Worm (Caenorhabditis elegans) whole organism, young adult: ENCODE data around the gene mpz-3.

ENCODE experiments used
- B0019.2 ChIP-seq: fragments of 200-800 bp; sonication (Bioruptor generic); conservative IDR thresholded peaks from 2 replicates; pipeline ENCODE4 v1.3.6; 2022; ENCODE audit warnings: missing genetic modification reagents, missing genetic modification characterization, missing compliant biosample characterization
- B0261.1 ChIP-seq: sonication (generic microtip); optimal IDR thresholded peaks from 2 replicates; lab custom pipeline; 2016; ENCODE audit warnings: mild to moderate bottlenecking, missing genetic modification characterization, moderate library complexity, missing compliant biosample characterization
- C06A6.2 ChIP-seq: fragments of 200-800 bp; sonication (Bioruptor generic); conservative IDR thresholded peaks from 2 replicates; pipeline ENCODE4 v1.3.6; 2022; ENCODE audit warnings: missing genetic modification characterization, missing compliant biosample characterization
- C17E4.6 ChIP-seq: fragments of 200-800 bp; sonication (Bioruptor generic); IDR thresholded peaks from 2 replicates; pipeline ENCODE4 v1.3.6; 2022; ENCODE audit warnings: missing genetic modification reagents, missing genetic modification characterization, missing compliant biosample characterization
- F10E7.11 ChIP-seq: sonication (generic microtip); optimal IDR thresholded peaks from 2 replicates; lab custom pipeline; 2017; ENCODE audit warnings: mild to moderate bottlenecking, missing genetic modification characterization, moderate library complexity, missing compliant biosample characterization
- F22D6.2 ChIP-seq: sonication (generic microtip); optimal IDR thresholded peaks from 2 replicates; lab custom pipeline; 2016; ENCODE audit warnings: mild to moderate bottlenecking, missing genetic modification characterization, missing compliant biosample characterization
- F23B12.7 ChIP-seq: sonication (generic microtip); optimal IDR thresholded peaks from 2 replicates; lab custom pipeline; 2017; ENCODE audit warnings: missing genetic modification characterization, mild to moderate bottlenecking, missing compliant biosample characterization, antibody characterized with exemption, moderate library complexity; ENCODE audit not compliant: insufficient read depth
- F55B11.4 ChIP-seq: sonication (generic microtip); optimal IDR thresholded peaks from 2 replicates; lab custom pipeline; 2016; ENCODE audit warnings: missing compliant biosample characterization, missing genetic modification characterization, borderline replicate concordance; ENCODE audit not compliant: insufficient read depth
- T07F8.4 ChIP-seq: sonication (generic microtip); optimal IDR thresholded peaks from 2 replicates; lab custom pipeline; 2016; ENCODE audit warnings: mild to moderate bottlenecking, missing genetic modification characterization, moderate library complexity, missing compliant biosample characterization
- Y56A3A.18 ChIP-seq: fragments of 200-800 bp; sonication (Bioruptor generic); IDR thresholded peaks from 2 replicates; pipeline ENCODE4 v1.3.6; 2022; ENCODE audit warnings: missing genetic modification reagents, missing genetic modification characterization, missing compliant biosample characterization
- ama-1 ChIP-seq, 3 experiments: fragments of 150-350 bp in 1 of 3; sonication (generic microtip) in 2 of 3; optimal IDR thresholded peaks; 2 replicates each; lab custom pipeline; 2014 to 2018; ENCODE audit warnings: missing biosample characterization in 2 of 3, missing genetic modification characterization in 2 of 3, missing genetic modification reagents in 2 of 3
- aptf-2 ChIP-seq: fragments of 200-800 bp; sonication (Bioruptor generic); conservative IDR thresholded peaks from 2 replicates; pipeline ENCODE4 v1.3.6; 2022; ENCODE audit warnings: missing genetic modification reagents, missing genetic modification characterization, missing compliant biosample characterization
- atf-7 ChIP-seq: sonication (generic microtip); optimal IDR thresholded peaks from 2 replicates; lab custom pipeline; 2017; ENCODE audit warnings: mild to moderate bottlenecking, missing genetic modification characterization, missing compliant biosample characterization
- ceh-40 ChIP-seq: fragments of 200-800 bp; sonication (Bioruptor generic); IDR thresholded peaks from 2 replicates; pipeline ENCODE4 v1.3.6; 2022; ENCODE audit warnings: missing genetic modification characterization, missing compliant biosample characterization
- chd-7 ChIP-seq: sonication (generic microtip); optimal IDR thresholded peaks from 2 replicates; lab custom pipeline; 2016; ENCODE audit warnings: mild to moderate bottlenecking, missing genetic modification characterization, moderate library complexity, missing compliant biosample characterization
- dpl-1 ChIP-seq: fragments of 150-350 bp; optimal IDR thresholded peaks from 2 replicates; lab custom pipeline; 2014; ENCODE audit warnings: missing biosample characterization, missing genetic modification reagents, missing genetic modification characterization
- efl-1 ChIP-seq: fragments of 150-350 bp; optimal IDR thresholded peaks from 2 replicates; lab custom pipeline; 2014; ENCODE audit warnings: missing biosample characterization, missing genetic modification reagents, missing genetic modification characterization
- egl-18 ChIP-seq: fragments of 200-800 bp; sonication (Bioruptor generic); IDR thresholded peaks from 2 replicates; pipeline ENCODE4 v1.3.6; 2022; ENCODE audit warnings: missing genetic modification reagents, missing genetic modification characterization, missing compliant biosample characterization
- egrh-3 ChIP-seq: fragments of 200-800 bp; sonication (Bioruptor generic); IDR thresholded peaks from 2 replicates; pipeline ENCODE4 v1.3.6; 2022; ENCODE audit warnings: missing genetic modification reagents, missing genetic modification characterization, missing compliant biosample characterization
- ets-4 ChIP-seq: fragments of 200-800 bp; sonication (Bioruptor generic); optimal IDR thresholded peaks from 2 replicates; lab custom pipeline; 2018; ENCODE audit warnings: mild to moderate bottlenecking, missing genetic modification characterization, missing compliant biosample characterization
- hlh-12 ChIP-seq: sonication (generic microtip); optimal IDR thresholded peaks from 2 replicates; lab custom pipeline; 2016; ENCODE audit warnings: missing genetic modification characterization, missing compliant biosample characterization
- hrde-1 ChIP-seq: sonication (generic microtip); optimal IDR thresholded peaks from 2 replicates; lab custom pipeline; 2016; ENCODE audit warnings: missing genetic modification characterization, mild to moderate bottlenecking, missing compliant biosample characterization, moderate library complexity, missing genotype, missing genetic modification reagents, borderline replicate concordance
- lag-1 ChIP-seq: fragments of 200-800 bp; sonication (Bioruptor generic); IDR thresholded peaks from 2 replicates; pipeline ENCODE4 v1.3.6; 2022; ENCODE audit warnings: missing genetic modification reagents, missing genetic modification characterization, missing compliant biosample characterization
- let-607 ChIP-seq, 2 experiments: fragments of 200-800 bp in 1 of 2; sonication (Bioruptor generic) in 1 of 2; sonication (generic microtip) in 1 of 2; optimal IDR thresholded peaks; 2 replicates each; lab custom pipeline; 2016 to 2018; ENCODE audit warnings: mild to moderate bottlenecking in 2 of 2, missing compliant biosample characterization in 2 of 2, missing genetic modification characterization in 2 of 2, moderate library complexity in 2 of 2, missing genotype in 1 of 2
- lsy-27 ChIP-seq: sonication (generic microtip); optimal IDR thresholded peaks from 2 replicates; lab custom pipeline; 2017; ENCODE audit warnings: missing genetic modification characterization, mild to moderate bottlenecking, missing compliant biosample characterization, antibody characterized with exemption, missing genotype, borderline replicate concordance; ENCODE audit not compliant: insufficient read depth
- madf-8 ChIP-seq: fragments of 200-800 bp; sonication (Bioruptor generic); conservative IDR thresholded peaks from 2 replicates; pipeline ENCODE4 v1.3.6; 2022; ENCODE audit warnings: missing genetic modification reagents, missing genetic modification characterization, missing compliant biosample characterization
- mcd-1 ChIP-seq: fragments of 200-800 bp; sonication (Bioruptor generic); IDR thresholded peaks from 2 replicates; pipeline ENCODE4 v1.3.6; 2022; ENCODE audit warnings: missing genetic modification reagents, missing genetic modification characterization, missing compliant biosample characterization
- mel-28 ChIP-seq: sonication (generic microtip); optimal IDR thresholded peaks from 2 replicates; lab custom pipeline; 2016; ENCODE audit warnings: borderline replicate concordance, mild to moderate bottlenecking, missing genetic modification characterization, missing compliant biosample characterization
- mes-4 ChIP-seq: sonication (generic microtip); optimal IDR thresholded peaks from 2 replicates; lab custom pipeline; 2016; ENCODE audit warnings: missing genotype, missing genetic modification characterization, missing compliant biosample characterization
- nfya-1 ChIP-seq: sonication (generic microtip); optimal IDR thresholded peaks from 2 replicates; lab custom pipeline; 2017; ENCODE audit warnings: antibody characterized with exemption, missing compliant biosample characterization, missing genetic modification characterization, borderline replicate concordance; ENCODE audit not compliant: insufficient read depth
- nfya-2 ChIP-seq: fragments of 200-800 bp; sonication (Bioruptor generic); IDR thresholded peaks from 2 replicates; pipeline ENCODE4 v1.3.6; 2022; ENCODE audit warnings: missing genetic modification reagents, missing genetic modification characterization, missing compliant biosample characterization
- pbrm-1 ChIP-seq: fragments of 200-800 bp; sonication (Bioruptor generic); IDR thresholded peaks from 2 replicates; pipeline ENCODE4 v1.3.6; 2022; ENCODE audit warnings: missing genetic modification reagents, missing genetic modification characterization, missing compliant biosample characterization
- pha-4 ChIP-seq: fragments of 150-350 bp; sonication (generic microtip); optimal IDR thresholded peaks from 2 replicates; lab custom pipeline; 2014; ENCODE audit warnings: missing biosample characterization, missing genetic modification reagents, missing genetic modification characterization
- rcor-1 ChIP-seq: fragments of 200-800 bp; sonication (Bioruptor generic); IDR thresholded peaks from 2 replicates; pipeline ENCODE4 v1.3.6; 2022; ENCODE audit warnings: missing genetic modification reagents, missing genetic modification characterization, missing compliant biosample characterization
- sdz-38 ChIP-seq: sonication (generic microtip); optimal IDR thresholded peaks from 2 replicates; lab custom pipeline; 2016; ENCODE audit warnings: missing genotype, missing genetic modification characterization, missing compliant biosample characterization
- snpc-1.1 ChIP-seq: sonication (generic microtip); optimal IDR thresholded peaks from 2 replicates; lab custom pipeline; 2017; ENCODE audit warnings: missing genetic modification characterization, mild to moderate bottlenecking, missing compliant biosample characterization, antibody characterized with exemption, moderate library complexity, missing genotype, missing genetic modification reagents; ENCODE audit not compliant: insufficient read depth
- sptf-2 ChIP-seq: fragments of 200-800 bp; sonication (Bioruptor generic); optimal IDR thresholded peaks from 2 replicates; lab custom pipeline; 2018; ENCODE audit warnings: mild to moderate bottlenecking, missing genetic modification characterization, missing compliant biosample characterization
- tbx-9 ChIP-seq: sonication (generic microtip); optimal IDR thresholded peaks from 2 replicates; lab custom pipeline; 2016; ENCODE audit warnings: borderline replicate concordance, missing genetic modification characterization, inconsistent platforms, missing compliant biosample characterization
- unc-130 ChIP-seq: sonication (generic microtip); optimal IDR thresholded peaks from 2 replicates; lab custom pipeline; 2016; ENCODE audit warnings: missing genetic modification reagents, missing genetic modification characterization, missing compliant biosample characterization
- ztf-6 ChIP-seq: fragments of 200-800 bp; sonication (Bioruptor generic); IDR thresholded peaks from 2 replicates; pipeline ENCODE4 v1.3.6; 2022; ENCODE audit warnings: missing genetic modification reagents, missing genetic modification characterization, missing compliant biosample characterization

The mpz-3 gene

ce11 chrII:6578378-6578777 lies 13.2 kb upstream of the mpz-3 start, which contains the start of gene sra-31 (continued):
- no peak for TF ChIP-seq B0261.1 (tag; lab: Kevin White, UChicago)

DNA sequence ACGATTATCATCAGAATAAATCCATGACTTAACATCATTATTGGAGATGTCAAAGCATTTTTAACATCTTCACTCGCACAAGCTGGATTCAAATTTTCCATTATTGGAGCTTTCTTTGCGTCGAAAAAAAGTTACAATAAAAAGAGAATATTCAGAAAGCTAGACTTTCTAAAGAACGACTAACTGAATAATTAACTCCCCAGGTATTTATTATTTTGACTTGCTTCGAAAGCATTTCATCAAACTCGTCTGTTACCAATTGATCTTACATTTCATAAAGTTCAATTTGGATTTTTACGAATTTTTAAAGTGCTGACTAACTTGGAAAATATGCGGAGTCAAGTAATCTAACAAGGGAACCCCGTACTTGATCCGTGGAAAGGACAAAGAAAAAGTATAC lies 10.5 kb upstream of the mpz-3 start, which contains the start of gene sra-29:
Gene sra-29 (minus strand): TSS at position 101 of the 400 bp plus-strand sequence.
- TF ChIP-seq pha-4 (tag; lab: Kevin White, UChicago) (no peak), sptf-2 (GFP tag; lab: Kevin White, UChicago) (no peak), C17E4.6 (GFP tag; lab: Robert Waterston, UW) (no peak), mel-28 (tag; lab: Kevin White, UChicago) (no peak), hrde-1 (tag; lab: Kevin White, UChicago) (no peak), let-607 (tag; optimal IDR thresholded peaks at IDR 0.05; lab: Kevin White, UChicago) (no peak), ztf-6 (GFP tag; lab: Robert Waterston, UW) (no peak), mes-4 (tag; lab: Kevin White, UChicago) (no peak), ceh-40 (GFP tag; lab: Robert Waterston, UW) (no peak), atf-7 (tag; lab: Kevin White, UChicago) (no peak)

- TF ChIP-seq pbrm-1 (no peak), B0019.2 (GFP tag; lab: Robert Waterston, UW) (no peak)
These were observed 8.5 kb upstream of the mpz-3 start, which contains the start of gene sra-28 for ce11 chrII:6573677-6574076. TSS of gene sra-28 (minus strand) at chrII:6573777.

- TF ChIP-seq lsy-27 (no peak), dpl-1 (GFP tag; lab: Kevin White, UChicago) (no peak), egrh-3 (GFP tag; lab: Robert Waterston, UW) (no peak), F23B12.7 (tag; lab: Kevin White, UChicago) (no peak), ets-4 (GFP tag; lab: Kevin White, UChicago) (no peak), lag-1 (no peak), F55B11.4 (tag; lab: Kevin White, UChicago) (no peak), pha-4 (tag; lab: Kevin White, UChicago) (no peak), F10E7.11 (no peak), F22D6.2 (no peak), Y56A3A.18 (GFP tag; lab: Robert Waterston, UW) (no peak), T07F8.4 (tag; lab: Kevin White, UChicago) (no peak), C06A6.2 (GFP tag; lab: Robert Waterston, UW) (no peak), nfya-1 (no peak), aptf-2 (GFP tag; lab: Robert Waterston, UW) (no peak), rcor-1 (GFP tag; lab: Robert Waterston, UW) (no peak), egl-18 (no peak)
These were observed 3.5 kb upstream of the mpz-3 start, which contains the start of gene sra-27 for ce11 chrII:6568707-6569106. TSS of gene sra-27 (plus strand) at chrII:6569007.

DNA sequence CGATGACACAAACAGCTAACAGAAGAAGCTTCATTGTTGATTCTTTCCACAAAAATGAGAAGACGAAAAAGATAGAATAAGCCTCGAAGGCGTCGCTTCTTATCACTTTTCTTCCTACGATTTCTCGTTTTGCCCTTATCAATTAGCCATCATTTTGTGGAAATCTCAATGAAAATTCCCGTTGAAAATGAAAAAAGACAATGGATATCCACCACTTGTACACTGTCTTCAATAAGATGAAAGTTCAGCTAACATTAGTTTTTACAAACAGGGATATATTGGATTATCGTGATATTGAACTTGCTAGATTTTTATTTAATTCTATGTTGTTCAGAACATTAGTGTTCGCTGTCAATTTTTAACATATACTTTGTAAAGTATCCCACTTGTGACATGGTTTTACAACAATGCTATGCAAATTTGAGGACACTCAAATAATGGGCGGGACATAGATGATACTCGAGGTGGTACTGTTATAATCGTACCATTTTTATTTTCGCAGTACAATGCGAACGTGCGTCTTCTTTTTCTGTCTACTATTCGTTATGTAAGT lies 1.5 kb upstream of the mpz-3 start, which contains the start of the genes F18C5.5 and F18C5.9:
Gene F18C5.5 (minus strand): TSS at position 101 of the 553 bp plus-strand sequence.
Gene F18C5.9 (plus strand): TSS at position 503 of the 553 bp plus-strand sequence.
- TF ChIP-seq B0261.1 (tag; lab: Kevin White, UChicago) (no peak), mcd-1 (GFP tag; lab: Robert Waterston, UW) (no peak), sdz-38 (tag; lab: Kevin White, UChicago) (no peak), ama-1 (optimal IDR thresholded peaks at IDR 0.05; lab: Kevin White, UChicago) (no peak), ama-1 (GFP tag; optimal IDR thresholded peaks at IDR 0.05; lab: Kevin White, UChicago) (no peak), nfya-2 (no peak), chd-7 (tag; lab: Kevin White, UChicago) (no peak), sptf-2 (GFP tag; lab: Kevin White, UChicago) (no peak), tbx-9 (tag; lab: Kevin White, UChicago) (no peak), madf-8 (no peak), hlh-12 (tag; lab: Kevin White, UChicago) (no peak), snpc-1.1 (tag; lab: Kevin White, UChicago) (no peak), unc-130 (GFP tag; lab: Kevin White, UChicago) (no peak), egrh-3 (GFP tag; lab: Robert Waterston, UW) (no peak), C06A6.2 (GFP tag; lab: Robert Waterston, UW) (no peak), efl-1 (GFP tag; lab: Kevin White, UChicago) (no peak), F22D6.2 (no peak), pha-4 (tag; lab: Kevin White, UChicago) (no peak)
